Worm (Caenorhabditis elegans): ENCODE measurements around the gene mrps-22.

The mrps-22 gene

ce11 chrII:10563368-10563767 lies 19.1 kb upstream of the mrps-22 start, which contains the start of gene cdc-48.1 (continued):
- peak; percentile 98 to 100 (median 100) for TF ChIP-seq lin-35 (GFP tag; optimal IDR thresholded peaks at IDR 0.05)
- TF ChIP-seq ztf-25 (GFP tag; IDR thresholded peaks at IDR 0.05): peak; percentile 94
- peak; percentile 100 for TF ChIP-seq K12H6.12 (tag; optimal IDR thresholded peaks at IDR 0.05)
- no peak for TF ChIP-seq F55B11.4 (tag; optimal IDR thresholded peaks at IDR 0.05; ENCODE audit: borderline replicate concordance, insufficient read depth)
- TF ChIP-seq ceh-79 (tag; optimal IDR thresholded peaks at IDR 0.05): peak; percentile 88
- TF ChIP-seq lir-1 (GFP tag; conservative IDR thresholded peaks at IDR 0.05): peak; percentile 99
- TF ChIP-seq hmg-20 (GFP tag; IDR thresholded peaks at IDR 0.05): peak; percentile 95
- no peak for TF ChIP-seq hlh-12 (tag; optimal IDR thresholded peaks at IDR 0.05)
- TF ChIP-seq sptf-2 (GFP tag; optimal IDR thresholded peaks at IDR 0.05): peak; percentile 20
- peak; percentile 11 for TF ChIP-seq dpff-1 (tag; optimal IDR thresholded peaks at IDR 0.05)
- TF ChIP-seq B0336.3 (GFP tag; IDR thresholded peaks at IDR 0.05): peak; percentile 98
- TF ChIP-seq pha-4 (tag; optimal IDR thresholded peaks at IDR 0.05): peak; percentile 98
- TF ChIP-seq madf-10 (tag; optimal IDR thresholded peaks at IDR 0.05): peak; percentile 97
- TF ChIP-seq gei-17 (GFP tag; optimal IDR thresholded peaks at IDR 0.05): peak; percentile 91
- peak; percentile 70 for TF ChIP-seq lsy-27 (tag; optimal IDR thresholded peaks at IDR 0.05; ENCODE audit: borderline replicate concordance, insufficient read depth)
- peak; percentile 100 for TF ChIP-seq dpl-1 (GFP tag; optimal IDR thresholded peaks at IDR 0.05)
- TF ChIP-seq F39B2.1 (GFP tag; IDR thresholded peaks at IDR 0.05): peak; percentile 94
- TF ChIP-seq rpc-1 (optimal IDR thresholded peaks at IDR 0.05): peak; percentile 18
- TF ChIP-seq rpc-1 (tag; optimal IDR thresholded peaks at IDR 0.05): peak; percentile 14
- no peak for TF ChIP-seq ama-1 (optimal IDR thresholded peaks at IDR 0.05)
- TF ChIP-seq ama-1 (GFP tag; optimal IDR thresholded peaks at IDR 0.05): peak; percentile 76 to 79
- peak; percentile 94 for TF ChIP-seq ceh-100 (GFP tag; IDR thresholded peaks at IDR 0.05)
- peak; percentile 100 for TF ChIP-seq Y53G8AR.9 (GFP tag; conservative IDR thresholded peaks at IDR 0.05)
- TF ChIP-seq aptf-2 (GFP tag; conservative IDR thresholded peaks at IDR 0.05): peak; percentile 90
- TF ChIP-seq ztf-22 (GFP tag; optimal IDR thresholded peaks at IDR 0.05): peak; percentile 97
- peak; percentile 97 for TF ChIP-seq Y56A3A.18 (GFP tag; IDR thresholded peaks at IDR 0.05)
- peak; percentile 96 for TF ChIP-seq Y79H2A.3 (GFP tag; conservative IDR thresholded peaks at IDR 0.05)
- peak; percentile 93 for TF ChIP-seq F57C9.4 (tag; optimal IDR thresholded peaks at IDR 0.05)
- peak; percentile 100 for TF ChIP-seq mcd-1 (GFP tag; IDR thresholded peaks at IDR 0.05)
- peak; percentile 84 for TF ChIP-seq F57A8.1 (GFP tag; optimal IDR thresholded peaks at IDR 0.05)
- TF ChIP-seq F37B4.10 (GFP tag; IDR thresholded peaks at IDR 0.05): peak; percentile 98
- TF ChIP-seq C17E4.6 (GFP tag; IDR thresholded peaks at IDR 0.05): peak; percentile 99

ce11 chrII:10564578-10564977 lies 17.8 kb upstream of the mrps-22 start, which contains the start of the genes C06A1.6 and C06A1.7:
Gene C06A1.6 (minus strand): TSS chrII:10564678.
Gene C06A1.7 (plus strand): TSS chrII:10564891.
- TF ChIP-seq sea-2 (GFP tag; IDR thresholded peaks at IDR 0.05): no peak
- TF ChIP-seq ztf-22 (GFP tag; optimal IDR thresholded peaks at IDR 0.05): no peak
- no peak for TF ChIP-seq chd-7 (tag; optimal IDR thresholded peaks at IDR 0.05)
- no peak for TF ChIP-seq tbp1 (GFP tag; optimal IDR thresholded peaks at IDR 0.05)
- no peak for TF ChIP-seq T07F8.4 (tag; optimal IDR thresholded peaks at IDR 0.05)
- TF ChIP-seq athp-1 (tag; optimal IDR thresholded peaks at IDR 0.05): no peak
- no peak for TF ChIP-seq die-1 (tag; optimal IDR thresholded peaks at IDR 0.05)
- no peak for TF ChIP-seq bed-1 (GFP tag; IDR thresholded peaks at IDR 0.05)
- TF ChIP-seq mxl-1 (tag; optimal IDR thresholded peaks at IDR 0.05): no peak
- TF ChIP-seq F55B11.4 (tag; optimal IDR thresholded peaks at IDR 0.05; ENCODE audit: borderline replicate concordance, insufficient read depth): no peak
- TF ChIP-seq dox-1 (GFP tag; IDR thresholded peaks at IDR 0.05): no peak
- no peak for TF ChIP-seq nfyb-1 (GFP tag; IDR thresholded peaks at IDR 0.05)

Measured in whole organism, young adult.